Worm (Caenorhabditis elegans): ENCODE measurements around the gene M03A1.3.

DNA sequence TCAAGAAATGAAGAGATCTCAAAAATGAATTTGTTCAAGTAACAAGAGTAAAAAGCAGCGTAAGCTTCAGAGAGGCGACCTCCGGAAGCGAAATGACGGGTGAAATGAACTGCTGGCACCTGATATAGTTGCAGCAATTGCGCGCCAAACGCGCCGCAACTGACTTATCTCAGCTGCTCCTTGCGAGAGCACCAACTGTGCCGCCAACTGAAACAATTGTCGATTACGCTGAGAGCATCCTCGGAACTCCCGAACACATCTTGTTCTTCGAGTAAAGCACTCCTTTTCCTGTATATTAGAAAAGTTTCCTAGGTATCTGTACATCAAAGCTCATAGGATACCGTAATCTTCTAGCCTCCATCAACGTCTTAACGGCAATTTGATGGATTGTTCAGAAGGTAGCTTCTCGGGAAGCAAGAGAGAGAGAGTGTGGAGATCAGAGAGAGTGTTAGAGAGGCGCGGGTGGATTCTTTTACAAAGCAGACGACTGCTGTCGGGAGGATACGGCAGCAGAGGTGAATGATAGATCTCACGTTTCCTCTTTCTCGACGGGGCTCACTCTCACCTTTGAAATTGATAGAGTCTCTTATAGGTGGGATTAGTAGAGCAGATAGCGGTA lies 37.5 kb upstream of the M03A1.3 start:
- TF ChIP-seq jun-1 (tag; optimal IDR thresholded peaks at IDR 0.05) (no peak), nhr-237 (tag; optimal IDR thresholded peaks at IDR 0.05) (no peak), pha-4 (tag; optimal IDR thresholded peaks at IDR 0.05) (no peak), ceh-28 (tag; optimal IDR thresholded peaks at IDR 0.05) (no peak), ZK546.5 (tag; optimal IDR thresholded peaks at IDR 0.05) (no peak), fkh-10 (GFP tag; optimal IDR thresholded peaks at IDR 0.05) (no peak), nhr-76 (tag; optimal IDR thresholded peaks at IDR 0.05) (no peak), ztf-4 (tag; optimal IDR thresholded peaks at IDR 0.05) (no peak), nhr-11 (tag; optimal IDR thresholded peaks at IDR 0.05) (peak; percentile 58), fos-1 (tag; optimal IDR thresholded peaks at IDR 0.05) (no peak), nhr-25 (tag; optimal IDR thresholded peaks at IDR 0.05) (no peak), aly-2 (tag; optimal IDR thresholded peaks at IDR 0.05) (no peak), egl-27 (tag; optimal IDR thresholded peaks at IDR 0.05) (no peak), sea-2 (GFP tag; optimal IDR thresholded peaks at IDR 0.05) (no peak)
